Fruit fly (Drosophila melanogaster): ENCODE data around the gene CG3062.

Gene CG3062

dm6 chrX:4666650-4667360, 22.1 kb upstream of the CG3062 start, which contains the start of gene CG3009 (continued):
- TF ChIP-seq CG8765 (GFP tag; IDR thresholded peaks at IDR 0.05) (peak; percentile 89), repo (GFP tag; optimal IDR thresholded peaks at IDR 0.05) (peak; percentile 97), CG15073 (GFP tag; optimal IDR thresholded peaks at IDR 0.05) (peak; percentile 69), CG8290 (GFP tag; optimal IDR thresholded peaks at IDR 0.05) (peak; percentile 90), CG8290 (tag; optimal IDR thresholded peaks at IDR 0.05) (peak; percentile 78 to 98), dan (GFP tag; IDR thresholded peaks at IDR 0.05) (peak; percentile 67; the same call in 1 of the 2 replicates), ftz-f1 (GFP tag; optimal IDR thresholded peaks at IDR 0.05) (peak; percentile 93), E2f2 (GFP tag; IDR thresholded peaks at IDR 0.05) (peak; percentile 84), cwo (GFP tag; optimal IDR thresholded peaks at IDR 0.05) (peak; percentile 96), insv (GFP tag; optimal IDR thresholded peaks at IDR 0.05) (peak in 1 of 2 experiments; percentile 79), HLHmδ (GFP tag; optimal IDR thresholded peaks at IDR 0.05) (no peak), CG3163 (GFP tag; optimal IDR thresholded peaks at IDR 0.05) (peak; percentile 92), lmd (GFP tag; IDR thresholded peaks at IDR 0.05) (peak; percentile 99), H2.0 (GFP tag; IDR thresholded peaks at IDR 0.05) (peak; percentile 96), lola (GFP tag; optimal IDR thresholded peaks at IDR 0.05) (peak in 1 of 3 experiments; percentile 86), Vsx1 (GFP tag; optimal IDR thresholded peaks at IDR 0.05) (peak; percentile 92), CG32532 (GFP tag; IDR thresholded peaks at IDR 0.05) (peak; percentile 99), HmgD (GFP tag; optimal IDR thresholded peaks at IDR 0.05) (peak; percentile 98), CG7928 (GFP tag; optimal IDR thresholded peaks at IDR 0.05) (peak; percentile 79), CG4707 (GFP tag; optimal IDR thresholded peaks at IDR 0.05) (peak; percentile 90), schlank (tag; optimal IDR thresholded peaks at IDR 0.05) (peak; percentile 97), CG4424 (GFP tag; optimal IDR thresholded peaks at IDR 0.05) (peak; percentile 97), Stat92E (GFP tag; optimal IDR thresholded peaks at IDR 0.05) (peak in 1 of 3 experiments; percentile 51), sob (GFP tag; IDR thresholded peaks at IDR 0.05) (peak; percentile 98), Neu2 (GFP tag; optimal IDR thresholded peaks at IDR 0.05; ENCODE audit: borderline replicate concordance) (peak; percentile 88), Spps (tag; optimal IDR thresholded peaks at IDR 0.05) (peak; percentile 77), BEAF-32 (GFP tag; optimal IDR thresholded peaks at IDR 0.05) (peak; percentile 27), CG10543 (GFP tag; optimal IDR thresholded peaks at IDR 0.05) (peak; percentile 99), Ets65A (GFP tag) (peak; percentile 99), Sox100B (GFP tag; optimal IDR thresholded peaks at IDR 0.05) (peak; percentile 95), Deaf1 (tag; optimal IDR thresholded peaks at IDR 0.05) (peak; percentile 88), fd3F (GFP tag; optimal IDR thresholded peaks at IDR 0.05) (peak; percentile 96), jigr1 (GFP tag; IDR thresholded peaks at IDR 0.05) (peak; percentile 95), scrt (GFP tag; optimal IDR thresholded peaks at IDR 0.05) (peak; percentile 95), ap (GFP tag; IDR thresholded peaks at IDR 0.05) (peak; percentile 93), CG10565 (GFP tag; optimal IDR thresholded peaks at IDR 0.05) (peak; percentile 80), CG11398 (GFP tag; optimal IDR thresholded peaks at IDR 0.05) (peak; percentile 97), CG10267 (tag; optimal IDR thresholded peaks at IDR 0.05) (peak; percentile 88), pb (GFP tag; optimal IDR thresholded peaks at IDR 0.05) (peak; percentile 98), nom (GFP tag; optimal IDR thresholded peaks at IDR 0.05) (peak; percentile 96)

Measured in whole organism, embryonic.